Worm (Caenorhabditis elegans) whole organism, L4/young adult: ENCODE results near the gene C56G2.22.

ENCODE experiments used
- W03F9.2 ChIP-seq: fragments of 150-350 bp; optimal IDR thresholded peaks from 2 replicates; lab custom pipeline; 2014; ENCODE audit warnings: missing biosample characterization, missing genetic modification characterization
- dao-5 ChIP-seq: sonication (generic microtip); optimal IDR thresholded peaks from 2 replicates; lab custom pipeline; 2016; ENCODE audit warnings: missing genotype, missing genetic modification characterization, moderate library complexity, missing compliant biosample characterization
- him-1 ChIP-seq: sonication (generic microtip); optimal IDR thresholded peaks from 2 replicates; lab custom pipeline; 2016; ENCODE audit warnings: missing genotype, missing genetic modification reagents, missing genetic modification characterization, missing compliant biosample characterization

- TF ChIP-seq him-1, result no peak
- no peak for TF ChIP-seq dao-5 (tag; lab: Kevin White, UChicago)
- no peak for TF ChIP-seq W03F9.2 (tag; lab: Kevin White, UChicago)
Observed at ce11 chrIII:6343229-6343628, 3.0 kb upstream of the C56G2.22 start, which contains the start of gene C56G2.9.
